Worm (Caenorhabditis elegans): ENCODE measurements around the gene F34H10.4.
"Not testable (repeated sequence)": the region's sequence is repeated elsewhere in the genome, so short reads cannot be mapped to it uniquely, and the experiment has no call there.

Gene F34H10.4

ce11 chrX:9648098-9648574, at the start of gene F34H10.4:
Gene F34H10.4, plus strand, starts transcription at chrX:9648524.
- no peak for TF ChIP-seq flt-1 (GFP tag; IDR thresholded peaks at IDR 0.05)
- TF ChIP-seq cog-1 (tag; optimal IDR thresholded peaks at IDR 0.05), result no peak
- no peak for TF ChIP-seq ref-1 (GFP tag; conservative IDR thresholded peaks at IDR 0.05)
- no peak for TF ChIP-seq tab-1 (GFP tag; IDR thresholded peaks at IDR 0.05)
- no peak for TF ChIP-seq T22C8.4 (GFP tag; IDR thresholded peaks at IDR 0.05)
- no peak for TF ChIP-seq med-1 (GFP tag; optimal IDR thresholded peaks at IDR 0.05; ENCODE audit: insufficient read depth)
- no peak for TF ChIP-seq ztf-23 (GFP tag; IDR thresholded peaks at IDR 0.05)
- no peak for TF ChIP-seq ztf-29 (GFP tag; IDR thresholded peaks at IDR 0.05)
- TF ChIP-seq klf-2 (GFP tag; conservative IDR thresholded peaks at IDR 0.05), result no peak

- TF ChIP-seq ref-1 (GFP tag; conservative IDR thresholded peaks at IDR 0.05) (no peak), cog-1 (tag; optimal IDR thresholded peaks at IDR 0.05) (no peak), ztf-29 (GFP tag; IDR thresholded peaks at IDR 0.05) (no peak), T22C8.4 (GFP tag; IDR thresholded peaks at IDR 0.05) (no peak), flt-1 (GFP tag; IDR thresholded peaks at IDR 0.05) (no peak), klf-2 (GFP tag; conservative IDR thresholded peaks at IDR 0.05) (no peak), ztf-23 (GFP tag; IDR thresholded peaks at IDR 0.05) (no peak), tab-1 (GFP tag; IDR thresholded peaks at IDR 0.05) (no peak), med-1 (GFP tag; optimal IDR thresholded peaks at IDR 0.05; ENCODE audit: insufficient read depth) (no peak)
These were observed 45.7 kb upstream of the F34H10.4 start for ce11 chrX:9602625-9603024.

- TF ChIP-seq cog-1 (tag; optimal IDR thresholded peaks at IDR 0.05), result no peak
- TF ChIP-seq klf-2 (GFP tag; conservative IDR thresholded peaks at IDR 0.05), result no peak
- no peak for TF ChIP-seq med-1 (GFP tag; optimal IDR thresholded peaks at IDR 0.05; ENCODE audit: insufficient read depth)
- no peak for TF ChIP-seq flt-1 (GFP tag; IDR thresholded peaks at IDR 0.05)
- TF ChIP-seq ref-1 (GFP tag; conservative IDR thresholded peaks at IDR 0.05), result no peak
- no peak for TF ChIP-seq ztf-29 (GFP tag; IDR thresholded peaks at IDR 0.05)
- TF ChIP-seq ztf-23 (GFP tag; IDR thresholded peaks at IDR 0.05), result no peak
- no peak for TF ChIP-seq T22C8.4 (GFP tag; IDR thresholded peaks at IDR 0.05)
- TF ChIP-seq tab-1 (GFP tag; IDR thresholded peaks at IDR 0.05), result no peak
These were observed 45.1 kb upstream of the F34H10.4 start for ce11 chrX:9603180-9603579.

- no peak for TF ChIP-seq ref-1 (GFP tag; conservative IDR thresholded peaks at IDR 0.05)
These were observed 40.2 kb upstream of the F34H10.4 start for ce11 chrX:9608127-9608526.

- TF ChIP-seq cog-1 (tag; optimal IDR thresholded peaks at IDR 0.05), result no peak
- no peak for TF ChIP-seq ref-1 (GFP tag; conservative IDR thresholded peaks at IDR 0.05)
- TF ChIP-seq ztf-23 (GFP tag; IDR thresholded peaks at IDR 0.05), result no peak
- TF ChIP-seq klf-2 (GFP tag; conservative IDR thresholded peaks at IDR 0.05), result no peak
- no peak for TF ChIP-seq ztf-29 (GFP tag; IDR thresholded peaks at IDR 0.05)
- TF ChIP-seq flt-1 (GFP tag; IDR thresholded peaks at IDR 0.05), result no peak
These were observed 38.2 kb upstream of the F34H10.4 start, which contains the start of gene C11E4.6 for ce11 chrX:9610040-9610613. Gene C11E4.6, plus strand, starts transcription at chrX:9610563.

ce11 chrX:9616919-9617318, 31.4 kb upstream of the F34H10.4 start, which contains the start of gene C11E4.7:
Gene C11E4.7, plus strand, starts transcription at chrX:9617219.
- no peak for TF ChIP-seq ztf-23 (GFP tag; IDR thresholded peaks at IDR 0.05)

- TF ChIP-seq tab-1 (GFP tag; IDR thresholded peaks at IDR 0.05) (no peak), T22C8.4 (GFP tag; IDR thresholded peaks at IDR 0.05) (no peak), flt-1 (GFP tag; IDR thresholded peaks at IDR 0.05) (no peak), ref-1 (GFP tag; conservative IDR thresholded peaks at IDR 0.05) (no peak), med-1 (GFP tag; optimal IDR thresholded peaks at IDR 0.05; ENCODE audit: insufficient read depth) (no peak), cog-1 (tag; optimal IDR thresholded peaks at IDR 0.05) (no peak), ztf-23 (GFP tag; IDR thresholded peaks at IDR 0.05) (no peak), klf-2 (GFP tag; conservative IDR thresholded peaks at IDR 0.05) (no peak), ztf-29 (GFP tag; IDR thresholded peaks at IDR 0.05) (no peak)
These were observed 28.2 kb upstream of the F34H10.4 start, which contains the start of gene C11E4.8 for ce11 chrX:9620136-9620535. Gene C11E4.8, plus strand, starts transcription at chrX:9620436.

ce11 chrX:9622609-9623008, 25.7 kb upstream of the F34H10.4 start:
- TF ChIP-seq cog-1 (tag; optimal IDR thresholded peaks at IDR 0.05), result no peak
- peak; percentile 73 for TF ChIP-seq tab-1 (GFP tag; IDR thresholded peaks at IDR 0.05)
- TF ChIP-seq flt-1 (GFP tag; IDR thresholded peaks at IDR 0.05), result peak; percentile 83
- peak; percentile 32; the same call in 1 of the 2 replicates for TF ChIP-seq T22C8.4 (GFP tag; IDR thresholded peaks at IDR 0.05)
- peak; percentile 75 for TF ChIP-seq ztf-23 (GFP tag; IDR thresholded peaks at IDR 0.05)
- TF ChIP-seq klf-2 (GFP tag; conservative IDR thresholded peaks at IDR 0.05), result no peak
- TF ChIP-seq ztf-29 (GFP tag; IDR thresholded peaks at IDR 0.05), result no peak
- 0 out of 2 replicates have a peak, but pooled peaks have one; percentile 37 for TF ChIP-seq ref-1 (GFP tag; conservative IDR thresholded peaks at IDR 0.05)
- TF ChIP-seq med-1 (GFP tag; optimal IDR thresholded peaks at IDR 0.05; ENCODE audit: insufficient read depth), result no peak

- TF ChIP-seq klf-2 (GFP tag; conservative IDR thresholded peaks at IDR 0.05); cog-1 (tag; optimal IDR thresholded peaks at IDR 0.05); ztf-29 (GFP tag; IDR thresholded peaks at IDR 0.05): not testable (repeated sequence)
These were observed 22.5 kb upstream of the F34H10.4 start, which contains the start of gene F34H10.1 for ce11 chrX:9625824-9626223. Gene F34H10.1, plus strand, starts transcription at chrX:9626124.

- TF ChIP-seq tab-1 (GFP tag; IDR thresholded peaks at IDR 0.05), result 0 out of 2 replicates have a peak, but pooled peaks have one; percentile 27
These were observed 21.2 kb upstream of the F34H10.4 start for ce11 chrX:9627164-9627563.

ce11 chrX:9629552-9629951, 18.8 kb upstream of the F34H10.4 start:
- no peak for TF ChIP-seq ztf-29 (GFP tag; IDR thresholded peaks at IDR 0.05)
- TF ChIP-seq T22C8.4 (GFP tag; IDR thresholded peaks at IDR 0.05), result no peak
- no peak for TF ChIP-seq ztf-23 (GFP tag; IDR thresholded peaks at IDR 0.05)
- TF ChIP-seq ref-1 (GFP tag; conservative IDR thresholded peaks at IDR 0.05), result no peak
- TF ChIP-seq klf-2 (GFP tag; conservative IDR thresholded peaks at IDR 0.05), result no peak
- TF ChIP-seq cog-1 (tag; optimal IDR thresholded peaks at IDR 0.05), result no peak
- TF ChIP-seq flt-1 (GFP tag; IDR thresholded peaks at IDR 0.05), result no peak
- TF ChIP-seq med-1 (GFP tag; optimal IDR thresholded peaks at IDR 0.05; ENCODE audit: insufficient read depth), result no peak
- TF ChIP-seq tab-1 (GFP tag; IDR thresholded peaks at IDR 0.05), result no peak
